Worm (Caenorhabditis elegans) whole organism, late embryonic: ENCODE measurements around the gene str-231.

ENCODE experiments used
- mec-3 ChIP-seq: sonication (generic microtip); optimal IDR thresholded peaks from 2 replicates; lab custom pipeline; 2016; ENCODE audit warnings: borderline replicate concordance, missing genetic modification characterization, missing compliant biosample characterization
- pqm-1 ChIP-seq: sonication (generic microtip); optimal IDR thresholded peaks from 2 replicates; lab custom pipeline; 2016; ENCODE audit warnings: missing genetic modification characterization, missing compliant biosample characterization
- pros-1 ChIP-seq: fragments of 150-350 bp; optimal IDR thresholded peaks from 2 replicates; lab custom pipeline; 2014; ENCODE audit warnings: missing biosample characterization, missing genetic modification reagents, missing genetic modification characterization
- ref-2 ChIP-seq: sonication (generic microtip); optimal IDR thresholded peaks from 2 replicates; lab custom pipeline; 2016; ENCODE audit warnings: missing genetic modification characterization, missing compliant biosample characterization
- rnt-1 ChIP-seq: sonication (generic microtip); optimal IDR thresholded peaks from 2 replicates; lab custom pipeline; 2016; ENCODE audit warnings: missing genetic modification characterization, missing compliant biosample characterization
- unc-55 ChIP-seq: sonication (generic microtip); optimal IDR thresholded peaks from 2 replicates; lab custom pipeline; 2017; ENCODE audit warnings: missing biosample characterization, missing genetic modification reagents, missing genetic modification characterization

ce11 chrV:16009564-16009963 lies 2.2 kb upstream of the str-231 start, which contains the start of gene str-233:
- TF ChIP-seq pros-1 (tag; lab: Kevin White, UChicago) = no peak
- TF ChIP-seq mec-3 (tag; lab: Kevin White, UChicago) = no peak
- no peak for TF ChIP-seq rnt-1 (tag; lab: Kevin White, UChicago)
- TF ChIP-seq pqm-1 (tag; lab: Kevin White, UChicago) = no peak
- TF ChIP-seq ref-2 (tag; lab: Kevin White, UChicago) = no peak
- no peak for TF ChIP-seq unc-55 (GFP tag; lab: Kevin White, UChicago)
